Fruit fly (Drosophila melanogaster) whole organism, embryonic: ENCODE measurements around the gene CG32237.
A peak's percentile ranks its signal among the peaks of the same experiment; 100 is the strongest.

Experiments used
- Bteb2 ChIP-seq: fragments of 200-800 bp; sonication (Bioruptor generic); optimal IDR thresholded peaks from 2 replicates; lab custom pipeline; 2016; ENCODE audit warnings: missing biosample characterization, missing genetic modification characterization
- CG5180 ChIP-seq: fragments of 200-800 bp; sonication (Bioruptor generic); optimal IDR thresholded peaks from 3 replicates; lab custom pipeline; 2017; ENCODE audit warnings: missing biosample characterization, missing genetic modification characterization, mild to moderate bottlenecking, moderate library complexity, missing genetic modification reagents

CG32237 gene

DNA sequence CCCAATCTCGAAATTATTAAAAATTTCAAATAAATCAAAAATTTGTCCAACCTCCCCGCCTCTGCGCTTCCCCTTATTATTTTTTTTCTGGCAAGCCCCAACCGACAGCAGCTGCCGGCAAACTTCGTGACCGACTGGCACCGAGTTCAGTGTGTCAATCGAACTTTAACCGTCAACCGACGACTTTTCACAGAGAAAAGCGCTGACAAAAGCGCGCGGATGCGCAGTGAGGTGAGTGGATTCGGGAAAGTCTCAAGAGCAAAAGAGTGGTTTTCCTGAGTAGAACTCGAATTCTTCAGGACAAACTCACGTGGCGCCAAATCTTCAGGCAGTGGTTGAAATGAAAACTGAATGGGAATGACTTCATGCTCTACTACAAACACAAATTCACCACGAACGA lies 51.6 kb downstream of the CG32237 start (continued):
- no peak for TF ChIP-seq Bteb2 (GFP tag; lab: Kevin White, UChicago)
- TF ChIP-seq CG5180 (GFP tag; lab: Kevin White, UChicago) = peak; percentile 59
